Fruit fly (Drosophila melanogaster) whole organism, embryonic: ENCODE measurements around the gene CG4586.

Experiments
- ATbp ChIP-seq: fragments of 200-800 bp; sonication (Bioruptor generic); optimal IDR thresholded peaks from 2 replicates; lab custom pipeline; 2017; ENCODE audit warnings: missing biosample characterization, mild to moderate bottlenecking, missing genetic modification characterization, missing genetic modification reagents
- Antp ChIP-seq: fragments of 200-800 bp; sonication (Bioruptor generic); optimal IDR thresholded peaks from 3 replicates; lab custom pipeline; 2016; ENCODE audit warnings: missing biosample characterization, missing genetic modification characterization
- Awh ChIP-seq: fragments of 200-800 bp; sonication (Bioruptor generic); IDR thresholded peaks from 2 replicates; pipeline ENCODE4, ENCODE4 v1.3.6; 2022; ENCODE audit warnings: missing biosample characterization, missing genetic modification characterization
- B-H2 ChIP-seq: fragments of 200-800 bp; sonication (Bioruptor generic); optimal IDR thresholded peaks from 2 replicates; lab custom pipeline; 2018; ENCODE audit warnings: missing biosample characterization, mild to moderate bottlenecking, missing genetic modification characterization
- C15 ChIP-seq: fragments of 200-800 bp; sonication (Bioruptor generic); IDR thresholded peaks from 3 replicates; pipeline ENCODE4 v1.3.6; 2022; ENCODE audit warnings: missing biosample characterization, missing genetic modification characterization
- CG15011 ChIP-seq: fragments of 200-800 bp; sonication (Bioruptor generic); optimal IDR thresholded peaks from 3 replicates; lab custom pipeline; 2018; ENCODE audit warnings: missing biosample characterization, mild to moderate bottlenecking, missing genetic modification characterization
- CG1603 ChIP-seq: fragments of 200-800 bp; sonication (Bioruptor generic); optimal IDR thresholded peaks from 2 replicates; lab custom pipeline; 2019; ENCODE audit warnings: missing biosample characterization, mild to moderate bottlenecking, missing genetic modification characterization, moderate library complexity
- CG1647 ChIP-seq: fragments of 200-800 bp; sonication (Bioruptor generic); optimal IDR thresholded peaks from 3 replicates; lab custom pipeline; 2016; ENCODE audit warnings: missing biosample characterization, missing genetic modification characterization
- CG17385 ChIP-seq: fragments of 200-800 bp; sonication (Bioruptor generic); optimal IDR thresholded peaks from 3 replicates; lab custom pipeline; 2018; ENCODE audit warnings: missing biosample characterization, mild to moderate bottlenecking, missing genetic modification characterization
- CG30020 ChIP-seq: fragments of 200-800 bp; optimal IDR thresholded peaks from 2 replicates; lab custom pipeline; 2019; ENCODE audit warnings: missing biosample characterization, mild to moderate bottlenecking, missing genetic modification characterization, moderate library complexity
- CG31441 ChIP-seq: fragments of 200-800 bp; sonication (Bioruptor generic); IDR thresholded peaks from 2 replicates; pipeline ENCODE4 v1.3.6; 2022; ENCODE audit warnings: missing biosample characterization, missing genetic modification characterization
- CG34376 ChIP-seq: fragments of 200-800 bp; sonication (Bioruptor generic); optimal IDR thresholded peaks from 2 replicates; lab custom pipeline; 2018; ENCODE audit warnings: missing biosample characterization, mild to moderate bottlenecking, missing genetic modification characterization
- CG3847 ChIP-seq: fragments of 200-800 bp; sonication (Bioruptor generic); IDR thresholded peaks from 2 replicates; pipeline ENCODE4 v1.3.6; 2022; ENCODE audit warnings: missing biosample characterization, missing genetic modification characterization
- CG6254 ChIP-seq: fragments of 200-800 bp; sonication (Bioruptor generic); optimal IDR thresholded peaks from 3 replicates; lab custom pipeline; 2017; ENCODE audit warnings: mild to moderate bottlenecking, missing biosample characterization, missing genetic modification reagents, missing genetic modification characterization
- CG7372 ChIP-seq: fragments of 200-800 bp; sonication (Bioruptor generic); IDR thresholded peaks from 2 replicates; pipeline ENCODE4 v1.3.6; 2022; ENCODE audit warnings: missing biosample characterization, missing genetic modification characterization
- CG7556 ChIP-seq: fragments of 200-800 bp; sonication (Bioruptor generic); optimal IDR thresholded peaks from 2 replicates; lab custom pipeline; 2017; ENCODE audit warnings: missing biosample characterization, mild to moderate bottlenecking, missing genetic modification characterization
- CG7987 ChIP-seq: fragments of 200-800 bp; sonication (Bioruptor generic); optimal IDR thresholded peaks from 2 replicates; lab custom pipeline; 2018; ENCODE audit warnings: missing biosample characterization, mild to moderate bottlenecking, missing genetic modification characterization, moderate library complexity
- CG8290 ChIP-seq, 3 experiments: fragments of 200-800 bp; sonication (Bioruptor generic); optimal IDR thresholded peaks; 2 replicates each; lab custom pipeline; 2016 to 2019; ENCODE audit warnings: missing biosample characterization in 3 of 3, missing genetic modification characterization in 3 of 3, mild to moderate bottlenecking in 2 of 3, moderate library complexity in 1 of 3
- Fer2 ChIP-seq: fragments of 200-800 bp; sonication (Bioruptor generic); optimal IDR thresholded peaks from 2 replicates; lab custom pipeline; 2018; ENCODE audit warnings: missing biosample characterization, mild to moderate bottlenecking, missing genetic modification characterization, moderate library complexity
- HmgD ChIP-seq: fragments of 200-800 bp; sonication (Bioruptor generic); optimal IDR thresholded peaks from 3 replicates; lab custom pipeline; 2016; ENCODE audit warnings: missing biosample characterization, missing genetic modification characterization
- HmgZ ChIP-seq: fragments of 200-800 bp; sonication (Bioruptor generic); optimal IDR thresholded peaks from 2 replicates; lab custom pipeline; 2018; ENCODE audit warnings: missing biosample characterization, mild to moderate bottlenecking, missing genetic modification characterization
- Hmr ChIP-seq: fragments of 200-800 bp; sonication (Bioruptor generic); optimal IDR thresholded peaks from 3 replicates; lab custom pipeline; 2017; ENCODE audit warnings: mild to moderate bottlenecking, missing biosample characterization, missing genetic modification reagents, missing genetic modification characterization
- Lhr ChIP-seq: fragments of 200-800 bp; sonication (Bioruptor generic); optimal IDR thresholded peaks from 3 replicates; lab custom pipeline; 2017; ENCODE audit warnings: mild to moderate bottlenecking, missing biosample characterization, missing genetic modification reagents, missing genetic modification characterization
- MESR4 ChIP-seq: fragments of 200-800 bp; sonication (Bioruptor generic); optimal IDR thresholded peaks from 2 replicates; lab custom pipeline; 2018; ENCODE audit warnings: missing biosample characterization, mild to moderate bottlenecking, missing genetic modification characterization, moderate library complexity
- Med ChIP-seq: fragments of 200-800 bp; sonication (Bioruptor generic); peaks from one replicate; lab custom pipeline; 2016; ENCODE audit warnings: missing biosample characterization, missing genetic modification characterization, mild to moderate bottlenecking, inconsistent platforms, moderate library complexity
- Vsx1 ChIP-seq: fragments of 200-800 bp; sonication (Bioruptor generic); optimal IDR thresholded peaks from 2 replicates; lab custom pipeline; 2017; ENCODE audit warnings: missing biosample characterization, mild to moderate bottlenecking, missing genetic modification characterization, missing genetic modification reagents
- cad ChIP-seq: fragments of >200 bp; optimal IDR thresholded peaks from 2 replicates; lab custom pipeline; 2017; ENCODE audit warnings: missing biosample characterization, missing genetic modification characterization
- dm ChIP-seq: fragments of 200-800 bp; sonication (Bioruptor generic); optimal IDR thresholded peaks from 3 replicates; lab custom pipeline; 2016; ENCODE audit warnings: missing biosample characterization, missing genetic modification characterization
- dmrt99B ChIP-seq: fragments of 200-800 bp; sonication (Bioruptor generic); optimal IDR thresholded peaks from 2 replicates; lab custom pipeline; 2018; ENCODE audit warnings: missing biosample characterization, mild to moderate bottlenecking, missing genetic modification characterization, moderate library complexity
- ems ChIP-seq: fragments of 200-800 bp; sonication (Bioruptor generic); optimal IDR thresholded peaks from 3 replicates; lab custom pipeline; 2016; ENCODE audit warnings: missing biosample characterization, missing genetic modification characterization
- eve ChIP-seq, 2 experiments: fragments of >200 bp; optimal IDR thresholded peaks; 2 replicates each; lab custom pipeline; 2017; ENCODE audit warnings: missing biosample characterization in 2 of 2, missing genetic modification characterization in 2 of 2
- fd3F ChIP-seq: fragments of 200-800 bp; sonication (Bioruptor generic); optimal IDR thresholded peaks from 2 replicates; lab custom pipeline; 2018; ENCODE audit warnings: missing biosample characterization, mild to moderate bottlenecking, missing genetic modification characterization, moderate library complexity
- fd96Cb ChIP-seq: fragments of 200-800 bp; sonication (Bioruptor generic); optimal IDR thresholded peaks from 2 replicates; lab custom pipeline; 2018; ENCODE audit warnings: missing biosample characterization, mild to moderate bottlenecking, missing genetic modification characterization, moderate library complexity
- h ChIP-seq: fragments of >200 bp; optimal IDR thresholded peaks from 2 replicates; lab custom pipeline; 2017
- kay ChIP-seq: fragments of 200-800 bp; sonication (Bioruptor generic); optimal IDR thresholded peaks from 2 replicates; lab custom pipeline; 2016; ENCODE audit warnings: missing biosample characterization, missing genetic modification characterization
- nmo ChIP-seq: fragments of 200-800 bp; sonication (Bioruptor generic); optimal IDR thresholded peaks from 2 replicates; lab custom pipeline; 2018; ENCODE audit warnings: missing biosample characterization, mild to moderate bottlenecking, missing genetic modification characterization, moderate library complexity
- phol ChIP-seq: fragments of 200-800 bp; sonication (Bioruptor generic); optimal IDR thresholded peaks from 3 replicates; lab custom pipeline; 2018; ENCODE audit warnings: missing biosample characterization, mild to moderate bottlenecking, missing genetic modification characterization, moderate library complexity
- pnt ChIP-seq: fragments of 200-800 bp; sonication (Bioruptor generic); optimal IDR thresholded peaks from 3 replicates; lab custom pipeline; 2016; ENCODE audit warnings: missing biosample characterization, missing genetic modification characterization
- schlank ChIP-seq: fragments of 200-800 bp; sonication (Bioruptor generic); optimal IDR thresholded peaks from 2 replicates; lab custom pipeline; 2018; ENCODE audit warnings: missing biosample characterization, mild to moderate bottlenecking, missing genetic modification characterization
- scrt ChIP-seq: fragments of 200-800 bp; sonication (Bioruptor generic); optimal IDR thresholded peaks from 2 replicates; lab custom pipeline; 2018; ENCODE audit warnings: missing biosample characterization, mild to moderate bottlenecking, missing genetic modification characterization, moderate library complexity
- sd ChIP-seq: fragments of 200-800 bp; sonication (Bioruptor generic); optimal IDR thresholded peaks from 3 replicates; lab custom pipeline; 2018; ENCODE audit warnings: missing biosample characterization, mild to moderate bottlenecking, missing genetic modification characterization, moderate library complexity
- sens ChIP-seq: fragments of 200-800 bp; sonication (Bioruptor generic); peaks from one replicate; lab custom pipeline; 2016; ENCODE audit warnings: missing biosample characterization, missing genetic modification characterization
- slou ChIP-seq: fragments of 200-800 bp; sonication (Bioruptor generic); optimal IDR thresholded peaks from 3 replicates; lab custom pipeline; 2016; ENCODE audit warnings: missing biosample characterization, missing genetic modification characterization
- unc-4 ChIP-seq: fragments of 200-800 bp; sonication (Bioruptor generic); IDR thresholded peaks from 2 replicates; pipeline ENCODE4 v1.3.6; 2022; ENCODE audit warnings: missing biosample characterization, missing genetic modification characterization; ENCODE audit not compliant: partially characterized antibody
- yki ChIP-seq: fragments of >200 bp; optimal IDR thresholded peaks from 3 replicates; lab custom pipeline; 2018
- zf30C ChIP-seq: fragments of 200-800 bp; sonication (Bioruptor generic); optimal IDR thresholded peaks from 3 replicates; lab custom pipeline; 2018; ENCODE audit warnings: missing biosample characterization, mild to moderate bottlenecking, missing genetic modification characterization

CG4586 gene

dm6 chrX:6994473-6995179 lies 24.9 kb downstream of the CG4586 start (continued):
- TF ChIP-seq CG1603, result no peak
- TF ChIP-seq CG30020 (tag; lab: Kevin White, UChicago), result no peak
- TF ChIP-seq CG3847 (GFP tag; lab: Robert Waterston, UW), result no peak
- TF ChIP-seq cad, result no peak
- TF ChIP-seq CG1647 (GFP tag; lab: Kevin White, UChicago), result no peak
- peak; percentile 29 for TF ChIP-seq ATbp
- TF ChIP-seq dm, result no peak
- TF ChIP-seq schlank, result peak; percentile 4
- TF ChIP-seq sd (tag; lab: Kevin White, UChicago), result peak; percentile 79
- TF ChIP-seq Lhr, result no peak
- TF ChIP-seq CG34376 (GFP tag; lab: Kevin White, UChicago), result peak; percentile 54
- TF ChIP-seq dmrt99B (tag; lab: Kevin White, UChicago), result no peak
- no peak for TF ChIP-seq CG6254 (GFP tag; lab: Kevin White, UChicago)
- TF ChIP-seq pnt, result no peak

DNA sequence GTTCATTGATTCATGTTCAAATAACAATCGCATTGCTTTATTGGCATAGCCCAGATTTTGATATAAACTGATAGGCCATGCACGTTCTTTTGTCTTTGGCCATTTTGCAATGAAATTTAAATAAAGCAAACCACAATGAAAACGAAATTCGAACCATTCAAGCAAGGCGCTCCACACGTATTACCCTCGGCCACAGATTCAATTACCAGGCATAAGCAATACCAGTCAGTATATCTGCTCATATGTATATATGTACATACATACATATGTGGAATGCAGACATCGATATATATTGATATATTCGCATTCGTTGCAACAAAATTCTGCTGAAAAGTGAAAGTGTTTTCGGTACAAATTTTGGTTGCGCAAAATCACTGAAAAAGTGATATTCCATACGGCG lies 25.5 kb downstream of the CG4586 start:
- TF ChIP-seq HmgD (GFP tag; lab: Kevin White, UChicago) (no peak), Med (GFP tag; lab: Kevin White, UChicago) (peak; percentile 48)

dm6 chrX:6996130-6996529 lies 26.4 kb downstream of the CG4586 start:
- TF ChIP-seq fd3F (GFP tag; lab: Kevin White, UChicago) (no peak), C15 (GFP tag; lab: Robert Waterston, UW) (no peak), sens (GFP tag; lab: Kevin White, UChicago) (peak; percentile 13), eve (GFP tag; optimal IDR thresholded peaks at IDR 0.05; lab: Kevin White, UChicago) (peak in 1 of 2 experiments; percentile 2), CG7556 (GFP tag; lab: Kevin White, UChicago) (no peak), slou (no peak), Med (GFP tag; lab: Kevin White, UChicago) (peak; percentile 67), MESR4 (GFP tag; lab: Kevin White, UChicago) (no peak), zf30C (GFP tag; lab: Kevin White, UChicago) (peak; percentile 73), Antp (GFP tag; lab: Kevin White, UChicago) (no peak), h (no peak), phol (no peak), Hmr (GFP tag; lab: Kevin White, UChicago) (no peak), unc-4 (GFP tag; lab: Robert Waterston, UW) (no peak), Fer2 (tag; lab: Kevin White, UChicago) (no peak), CG7372 (GFP tag; lab: Robert Waterston, UW) (no peak), kay (GFP tag; lab: Kevin White, UChicago) (no peak)

dm6 chrX:6996965-6997652 lies 27.4 kb downstream of the CG4586 start:
- no peak for TF ChIP-seq Awh (GFP tag; lab: Robert Waterston, UW)
- TF ChIP-seq scrt, result no peak
- TF ChIP-seq Vsx1 (GFP tag; lab: Kevin White, UChicago), result peak; percentile 57
- TF ChIP-seq CG15011 (GFP tag; lab: Kevin White, UChicago), result no peak
- no peak for TF ChIP-seq CG7987
- TF ChIP-seq CG31441 (GFP tag; lab: Robert Waterston, UW), result no peak
- TF ChIP-seq ems, result no peak
- TF ChIP-seq B-H2 (GFP tag; lab: Kevin White, UChicago), result peak; percentile 10
- TF ChIP-seq fd96Cb (tag; lab: Kevin White, UChicago), result no peak
- peak; percentile 51 for TF ChIP-seq Med (GFP tag; lab: Kevin White, UChicago)
- peak; percentile 7 for TF ChIP-seq yki (lab: Kevin White, UChicago)
- TF ChIP-seq nmo (GFP tag; lab: Kevin White, UChicago), result no peak
- peak; percentile 83 for TF ChIP-seq CG17385 (GFP tag; lab: Kevin White, UChicago)
- TF ChIP-seq CG8290 (GFP tag; optimal IDR thresholded peaks at IDR 0.05; lab: Kevin White, UChicago), result peak; percentile 4
- peak in 1 of 2 experiments; percentile 44 for TF ChIP-seq CG8290 (tag; optimal IDR thresholded peaks at IDR 0.05; lab: Kevin White, UChicago)
- peak; percentile 41 for TF ChIP-seq HmgZ (tag; lab: Kevin White, UChicago)
